2 fruit fly cellular contexts compared by ENCODE assay signal in the genomic region with DNA sequence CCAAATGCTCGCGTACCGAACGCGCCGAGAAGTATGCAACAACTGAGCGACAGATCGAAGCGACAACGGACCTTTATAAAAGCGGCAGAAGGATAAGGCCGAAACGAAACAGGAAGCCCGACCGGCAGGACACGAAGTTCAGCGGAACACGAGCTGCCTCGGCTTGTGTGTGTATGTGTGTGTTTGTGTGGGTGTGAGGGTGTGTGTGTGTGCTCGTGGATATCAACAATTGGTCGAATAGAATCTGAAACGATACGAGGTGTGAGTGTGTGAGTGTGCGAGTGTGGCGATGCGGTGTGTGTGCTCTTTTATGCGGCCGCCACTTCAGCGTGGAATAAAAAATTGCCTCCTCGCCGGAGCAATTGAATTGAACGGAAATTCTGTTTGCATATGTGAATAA.
TF ChIP-seq lines count a peak whose summit lies in the region.

A gene (minus strand): TSS at position 57 of the 400 bp plus-strand sequence.

- TF ChIP-seq CTCF in whole organism, embryonic (GFP tag; optimal IDR thresholded peaks at IDR 0.05; lab: Kevin White, UChicago), result no peak

TF ChIP-seq in whole organism, embryonic, 481 proteins besides CTCF, POLR2A, EP300 and RAD21 (continues in another document):
- TF ChIP-seq CG1233 (GFP tag; optimal IDR thresholded peaks at IDR 0.05; lab: Kevin White, UChicago) (no peak), cg (GFP tag; optimal IDR thresholded peaks at IDR 0.05; lab: Kevin White, UChicago) (peak; percentile 63), CG17802 (tag; optimal IDR thresholded peaks at IDR 0.05; lab: Kevin White, UChicago) (no peak), CG5953 (GFP tag; IDR thresholded peaks at IDR 0.05; lab: Robert Waterston, UW) (no peak), stc (GFP tag; IDR thresholded peaks at IDR 0.05; lab: Robert Waterston, UW) (no peak), sc (optimal IDR thresholded peaks at IDR 0.05; lab: Kevin White, UChicago) (no peak), sc (GFP tag; optimal IDR thresholded peaks at IDR 0.05; lab: Kevin White, UChicago) (no peak), Spps (tag; optimal IDR thresholded peaks at IDR 0.05; lab: Kevin White, UChicago) (no peak), MTF-1 (GFP tag; optimal IDR thresholded peaks at IDR 0.05; lab: Kevin White, UChicago; ENCODE audit: borderline replicate concordance) (no peak), CG11504 (tag; optimal IDR thresholded peaks at IDR 0.05; lab: Kevin White, UChicago) (peak; percentile 25), CG34376 (GFP tag; optimal IDR thresholded peaks at IDR 0.05; lab: Kevin White, UChicago) (no peak), danr (GFP tag; IDR thresholded peaks at IDR 0.05; lab: Robert Waterston, UW) (no peak), Mes4 (GFP tag; optimal IDR thresholded peaks at IDR 0.05; lab: Kevin White, UChicago) (no peak), CG8944 (GFP tag; optimal IDR thresholded peaks at IDR 0.05; lab: Kevin White, UChicago) (no peak), dimm (GFP tag; IDR thresholded peaks at IDR 0.05; lab: Robert Waterston, UW) (no peak), gcm (GFP tag; optimal IDR thresholded peaks at IDR 0.05; lab: Kevin White, UChicago) (no peak), Sry-β (GFP tag; optimal IDR thresholded peaks at IDR 0.05; lab: Kevin White, UChicago) (no peak), CG6791 (GFP tag; IDR thresholded peaks at IDR 0.05; lab: Robert Waterston, UW; ENCODE audit: partially characterized antibody) (no peak), Nf-YC (tag; optimal IDR thresholded peaks at IDR 0.05; lab: Kevin White, UChicago) (peak; percentile 94), CG15601 (tag; optimal IDR thresholded peaks at IDR 0.05; lab: Kevin White, UChicago) (no peak), CG10979 (tag; optimal IDR thresholded peaks at IDR 0.05; lab: Kevin White, UChicago) (no peak), pfk (GFP tag; optimal IDR thresholded peaks at IDR 0.05; lab: Kevin White, UChicago) (no peak), grau (tag; optimal IDR thresholded peaks at IDR 0.05; lab: Kevin White, UChicago) (no peak), Poxn (GFP tag; IDR thresholded peaks at IDR 0.05; lab: Robert Waterston, UW) (no peak), CG8388 (GFP tag; optimal IDR thresholded peaks at IDR 0.05; lab: Kevin White, UChicago) (no peak), CG9609 (GFP tag; optimal IDR thresholded peaks at IDR 0.05; lab: Kevin White, UChicago) (no peak), D (optimal IDR thresholded peaks at IDR 0.05; lab: Kevin White, UChicago) (peak; percentile 27), D (GFP tag; optimal IDR thresholded peaks at IDR 0.05; lab: Kevin White, UChicago) (no peak), CG10267 (tag; optimal IDR thresholded peaks at IDR 0.05; lab: Kevin White, UChicago) (no peak), CG4854 (GFP tag; optimal IDR thresholded peaks at IDR 0.05; lab: Kevin White, UChicago) (no peak), ind (GFP tag; optimal IDR thresholded peaks at IDR 0.05; lab: Kevin White, UChicago) (no peak), Atf3 (GFP tag; optimal IDR thresholded peaks at IDR 0.05; lab: Kevin White, UChicago) (no peak), CG32532 (GFP tag; IDR thresholded peaks at IDR 0.05; lab: Robert Waterston, UW) (no peak), vnd (GFP tag; IDR thresholded peaks at IDR 0.05; lab: Robert Waterston, UW; ENCODE audit: partially characterized antibody) (no peak), Blimp-1 (GFP tag; optimal IDR thresholded peaks at IDR 0.05; lab: Kevin White, UChicago) (peak; percentile 4), Nf-YB (GFP tag; optimal IDR thresholded peaks at IDR 0.05; lab: Kevin White, UChicago) (peak; percentile 79), Mad (GFP tag; optimal IDR thresholded peaks at IDR 0.05; lab: Kevin White, UChicago) (no peak), bcd (GFP tag; optimal IDR thresholded peaks at IDR 0.05; lab: Kevin White, UChicago) (no peak), grn (GFP tag; optimal IDR thresholded peaks at IDR 0.05; lab: Kevin White, UChicago) (no peak), gsb (GFP tag; IDR thresholded peaks at IDR 0.05; lab: Robert Waterston, UW) (no peak), Ssrp (tag; optimal IDR thresholded peaks at IDR 0.05; lab: Kevin White, UChicago) (no peak), gfzf (GFP tag; optimal IDR thresholded peaks at IDR 0.05; lab: Kevin White, UChicago) (no peak), CG4282 (GFP tag; optimal IDR thresholded peaks at IDR 0.05; lab: Kevin White, UChicago) (no peak), CG16779 (GFP tag; IDR thresholded peaks at IDR 0.05; lab: Robert Waterston, UW) (no peak), CG18476 (GFP tag; optimal IDR thresholded peaks at IDR 0.05; lab: Kevin White, UChicago) (no peak), CG10654 (GFP tag; optimal IDR thresholded peaks at IDR 0.05; lab: Kevin White, UChicago) (no peak)

TF ChIP-seq in whole organism, pupa, 21 proteins besides CTCF, POLR2A, EP300 and RAD21:
- peak; percentile 26; the same call in 1 of the 2 replicates for TF ChIP-seq CG12605 (GFP tag; IDR thresholded peaks at IDR 0.05; lab: Robert Waterston, UW)
- no peak for TF ChIP-seq CG14655 (GFP tag; optimal IDR thresholded peaks at IDR 0.05; lab: Kevin White, UChicago)
